Worm (Caenorhabditis elegans): Measurements from ENCODE around the gene F23D12.2.

DNA sequence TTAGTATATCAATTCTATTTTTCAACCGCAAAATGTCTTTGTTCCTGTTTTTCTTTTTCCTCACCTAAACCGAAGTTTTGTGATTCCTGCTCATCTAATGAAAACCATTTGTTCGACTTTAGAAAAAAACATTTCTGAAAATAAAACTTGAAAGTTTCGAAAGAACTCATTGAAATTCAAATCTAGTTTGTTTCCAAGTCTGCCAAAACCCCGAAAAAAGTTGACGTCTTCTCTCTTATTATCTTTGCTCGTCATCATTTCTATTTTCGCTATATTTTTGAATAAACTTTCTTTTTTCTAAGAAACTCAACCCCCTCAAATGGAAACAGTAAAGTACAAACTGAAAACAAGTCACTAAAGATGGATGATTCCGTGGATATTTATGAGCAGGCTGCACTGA, 15.6 kb downstream of the F23D12.2 start, which contains the start of gene frpr-17:
- TF ChIP-seq ceh-13 (GFP tag; optimal IDR thresholded peaks at IDR 0.05), result no peak
- TF ChIP-seq tbx-11 (GFP tag; IDR thresholded peaks at IDR 0.05), result no peak
- no peak for TF ChIP-seq hmg-4 (GFP tag; optimal IDR thresholded peaks at IDR 0.05)
- no peak for TF ChIP-seq scrt-1 (GFP tag; IDR thresholded peaks at IDR 0.05)
- no peak for TF ChIP-seq ama-1 (optimal IDR thresholded peaks at IDR 0.05)
- no peak for TF ChIP-seq sea-1 (GFP tag; conservative IDR thresholded peaks at IDR 0.05)
